Worm (Caenorhabditis elegans) whole organism, L4 larva: ENCODE measurements around the gene spo-11.

ENCODE experiments used
- D1046.2 ChIP-seq: fragments of 200-800 bp; sonication (Bioruptor generic); IDR thresholded peaks from 2 replicates; pipeline ENCODE4 v1.3.6; 2022; ENCODE audit warnings: missing genetic modification characterization, missing compliant biosample characterization
- T26A8.4 ChIP-seq: fragments of 200-800 bp; sonication (Bioruptor generic); IDR thresholded peaks from 2 replicates; pipeline ENCODE4 v1.3.6; 2022; ENCODE audit warnings: missing genetic modification characterization, missing compliant biosample characterization
- Y105C5A.15 ChIP-seq: fragments of 200-800 bp; sonication (Bioruptor generic); IDR thresholded peaks from 2 replicates; pipeline ENCODE4 v1.3.6; 2022; ENCODE audit warnings: missing genetic modification characterization, missing compliant biosample characterization
- aha-1 ChIP-seq: fragments of 150-350 bp; peaks from one replicate; lab custom pipeline; 2014; ENCODE audit warnings: missing biosample characterization, missing genetic modification characterization
- arid-1 ChIP-seq: fragments of 200-800 bp; sonication (Bioruptor generic); conservative IDR thresholded peaks from 2 replicates; pipeline ENCODE4 v1.3.6; 2022; ENCODE audit warnings: missing genetic modification reagents, missing genetic modification characterization, missing compliant biosample characterization
- attf-4 ChIP-seq: sonication (generic microtip); optimal IDR thresholded peaks from 3 replicates; lab custom pipeline; 2017; ENCODE audit warnings: missing biosample characterization, missing genetic modification characterization
- ceh-28 ChIP-seq: fragments of 150-350 bp; optimal IDR thresholded peaks from 2 replicates; lab custom pipeline; 2014; ENCODE audit warnings: missing biosample characterization, missing genetic modification reagents, missing genetic modification characterization
- ceh-62 ChIP-seq: sonication (generic microtip); optimal IDR thresholded peaks from 2 replicates; lab custom pipeline; 2017; ENCODE audit warnings: missing biosample characterization, missing genetic modification characterization
- cey-2 ChIP-seq: sonication (generic microtip); optimal IDR thresholded peaks from 3 replicates; lab custom pipeline; 2017; ENCODE audit warnings: missing genetic modification characterization, mild to moderate bottlenecking, missing compliant biosample characterization, antibody characterized with exemption, borderline replicate concordance; ENCODE audit not compliant: insufficient read depth
- ctbp-1 ChIP-seq: fragments of 200-800 bp; sonication (Bioruptor generic); IDR thresholded peaks from 2 replicates; pipeline ENCODE4 v1.3.6; 2022; ENCODE audit warnings: missing genetic modification reagents, missing genetic modification characterization, missing compliant biosample characterization
- daf-12 ChIP-seq: fragments of 150-350 bp; optimal IDR thresholded peaks from 2 replicates; lab custom pipeline; 2014; ENCODE audit warnings: missing biosample characterization, missing genetic modification reagents, missing genetic modification characterization
- dmd-9 ChIP-seq: fragments of 200-800 bp; sonication (Bioruptor generic); IDR thresholded peaks from 2 replicates; pipeline ENCODE4 v1.3.6; 2022; ENCODE audit warnings: missing genetic modification reagents, missing genetic modification characterization, missing compliant biosample characterization
- dpl-1 ChIP-seq: fragments of 150-350 bp; optimal IDR thresholded peaks from 2 replicates; lab custom pipeline; 2014; ENCODE audit warnings: missing biosample characterization, missing genetic modification reagents, missing genetic modification characterization
- dve-1 ChIP-seq: sonication (generic microtip); optimal IDR thresholded peaks from 2 replicates; lab custom pipeline; 2017; ENCODE audit warnings: antibody characterized with exemption, mild to moderate bottlenecking, missing genetic modification characterization, missing compliant biosample characterization; ENCODE audit not compliant: insufficient read depth
- egl-43 ChIP-seq: fragments of 200-800 bp; sonication (Bioruptor generic); IDR thresholded peaks from 2 replicates; pipeline ENCODE4 v1.3.6; 2022; ENCODE audit warnings: missing genetic modification reagents, missing genetic modification characterization, missing compliant biosample characterization
- gei-8 ChIP-seq: fragments of 200-800 bp; sonication (Bioruptor generic); optimal IDR thresholded peaks from 2 replicates; lab custom pipeline; 2018; ENCODE audit warnings: mild to moderate bottlenecking, missing genetic modification characterization, missing compliant biosample characterization
- hif-1 ChIP-seq, 2 experiments: sonication (generic microtip); optimal IDR thresholded peaks; 2 replicates each; lab custom pipeline; 2016 to 2017; ENCODE audit warnings: missing compliant biosample characterization in 2 of 2, missing genetic modification characterization in 2 of 2, missing genetic modification reagents in 2 of 2, missing genotype in 2 of 2, mild to moderate bottlenecking in 1 of 2
- hlh-11 ChIP-seq: fragments of 200-800 bp; sonication (Bioruptor generic); optimal IDR thresholded peaks from 2 replicates; lab custom pipeline; 2018; ENCODE audit warnings: mild to moderate bottlenecking, missing genetic modification characterization, missing compliant biosample characterization
- hlh-30 ChIP-seq: sonication (generic microtip); optimal IDR thresholded peaks from 2 replicates; lab custom pipeline; 2017; ENCODE audit warnings: antibody characterized with exemption, mild to moderate bottlenecking, missing genetic modification characterization, missing compliant biosample characterization; ENCODE audit not compliant: insufficient read depth
- hmg-1.1 ChIP-seq: fragments of 200-800 bp; sonication (Bioruptor generic); IDR thresholded peaks from 2 replicates; pipeline ENCODE4 v1.3.6; 2022; ENCODE audit warnings: missing genetic modification reagents, missing genetic modification characterization, missing compliant biosample characterization
- jun-1 ChIP-seq: fragments of 150-350 bp; optimal IDR thresholded peaks from 2 replicates; lab custom pipeline; 2014; ENCODE audit warnings: missing biosample characterization, missing genetic modification reagents, missing genetic modification characterization
- lin-13 ChIP-seq: fragments of 150-350 bp; optimal IDR thresholded peaks from 2 replicates; lab custom pipeline; 2014; ENCODE audit warnings: missing biosample characterization, missing genetic modification reagents, missing genetic modification characterization
- lin-15B ChIP-seq: fragments of 150-350 bp; sonication (generic microtip); optimal IDR thresholded peaks from 3 replicates; lab custom pipeline; 2014; ENCODE audit warnings: missing biosample characterization, missing genetic modification characterization
- lin-38 ChIP-seq: fragments of 200-800 bp; sonication (Bioruptor generic); IDR thresholded peaks from 2 replicates; pipeline ENCODE4 v1.3.6; 2022; ENCODE audit warnings: missing genetic modification reagents, missing genetic modification characterization, missing compliant biosample characterization
- lsy-2 ChIP-seq, 2 experiments: fragments of 150-350 bp in 1 of 2; sonication (generic microtip) in 1 of 2; optimal IDR thresholded peaks; 2 replicates each; lab custom pipeline; 2014 to 2017; ENCODE audit warnings: missing biosample characterization in 2 of 2, missing genetic modification characterization in 2 of 2
- madf-9 ChIP-seq: fragments of 200-800 bp; sonication (Bioruptor generic); conservative IDR thresholded peaks from 2 replicates; pipeline ENCODE4 v1.3.6; 2022; ENCODE audit warnings: missing genetic modification reagents, missing genetic modification characterization, missing compliant biosample characterization
- mep-1 ChIP-seq: fragments of 150-350 bp; sonication (generic microtip); optimal IDR thresholded peaks from 3 replicates; lab custom pipeline; 2014; ENCODE audit warnings: missing biosample characterization, missing genetic modification characterization
- mxl-3 ChIP-seq: fragments of 200-800 bp; sonication (Bioruptor generic); optimal IDR thresholded peaks from 2 replicates; lab custom pipeline; 2018; ENCODE audit warnings: mild to moderate bottlenecking, missing genetic modification characterization, missing compliant biosample characterization
- nhr-11 ChIP-seq: fragments of 150-350 bp; optimal IDR thresholded peaks from 2 replicates; lab custom pipeline; 2014; ENCODE audit warnings: missing biosample characterization, missing genetic modification characterization
- nhr-237 ChIP-seq: sonication (generic microtip); optimal IDR thresholded peaks from 2 replicates; lab custom pipeline; 2017; ENCODE audit warnings: missing biosample characterization, missing genetic modification characterization
- nhr-25 ChIP-seq: sonication (generic microtip); optimal IDR thresholded peaks from 2 replicates; lab custom pipeline; 2017; ENCODE audit warnings: missing genetic modification characterization, mild to moderate bottlenecking, missing compliant biosample characterization, antibody characterized with exemption, moderate library complexity, borderline replicate concordance; ENCODE audit not compliant: insufficient read depth
- nhr-28 ChIP-seq: fragments of 150-350 bp; optimal IDR thresholded peaks from 2 replicates; lab custom pipeline; 2014; ENCODE audit warnings: missing biosample characterization, missing genetic modification characterization
- nhr-41 ChIP-seq: fragments of 200-800 bp; sonication (Bioruptor generic); IDR thresholded peaks from 2 replicates; pipeline ENCODE4 v1.3.6; 2022; ENCODE audit warnings: missing genetic modification reagents, missing genetic modification characterization, missing compliant biosample characterization
- nhr-76 ChIP-seq: fragments of 150-350 bp; optimal IDR thresholded peaks from 2 replicates; lab custom pipeline; 2014; ENCODE audit warnings: missing biosample characterization, missing genetic modification characterization
- nhr-77 ChIP-seq: fragments of 150-350 bp; optimal IDR thresholded peaks from 2 replicates; lab custom pipeline; 2014; ENCODE audit warnings: missing biosample characterization, missing genetic modification characterization
- php-3 ChIP-seq: fragments of 200-800 bp; sonication (Bioruptor generic); IDR thresholded peaks from 2 replicates; pipeline ENCODE4 v1.3.6; 2022; ENCODE audit warnings: missing genetic modification reagents, missing genetic modification characterization, missing compliant biosample characterization
- snpc-1.2 ChIP-seq: fragments of 200-800 bp; sonication (Bioruptor generic); IDR thresholded peaks from 2 replicates; pipeline ENCODE4 v1.3.6; 2022; ENCODE audit warnings: missing genetic modification reagents, missing genetic modification characterization, missing compliant biosample characterization
- snpc-4 ChIP-seq: fragments of 150-350 bp; optimal IDR thresholded peaks from 2 replicates; lab custom pipeline; 2014; ENCODE audit warnings: missing biosample characterization, missing genetic modification characterization
- tag-97 ChIP-seq: fragments of 200-800 bp; sonication (Bioruptor generic); IDR thresholded peaks from 2 replicates; pipeline ENCODE4 v1.3.6; 2022; ENCODE audit warnings: missing genetic modification characterization, missing compliant biosample characterization
- tra-1 ChIP-seq: fragments of 200-800 bp; sonication (Bioruptor generic); IDR thresholded peaks from 2 replicates; pipeline ENCODE4 v1.3.6; 2022; ENCODE audit warnings: missing genetic modification reagents, missing genetic modification characterization, missing compliant biosample characterization
- unc-130 ChIP-seq: sonication (generic microtip); optimal IDR thresholded peaks from 2 replicates; lab custom pipeline; 2016; ENCODE audit warnings: missing genetic modification reagents, missing genetic modification characterization, missing compliant biosample characterization
- unc-39 ChIP-seq: sonication (generic microtip); optimal IDR thresholded peaks from 2 replicates; lab custom pipeline; 2017; ENCODE audit warnings: missing biosample characterization, missing genetic modification characterization
- zag-1 ChIP-seq: fragments of 150-350 bp; optimal IDR thresholded peaks from 2 replicates; lab custom pipeline; 2014; ENCODE audit warnings: missing biosample characterization, missing genetic modification characterization
- zfp-2 ChIP-seq: sonication (generic microtip); optimal IDR thresholded peaks from 2 replicates; lab custom pipeline; 2016; ENCODE audit warnings: mild to moderate bottlenecking, missing genetic modification characterization, missing compliant biosample characterization
- zfp-3 ChIP-seq: fragments of 200-800 bp; sonication (Bioruptor generic); conservative IDR thresholded peaks from 2 replicates; pipeline ENCODE4 v1.3.6; 2022; ENCODE audit warnings: missing genetic modification reagents, missing genetic modification characterization, missing compliant biosample characterization
- zip-11 ChIP-seq: fragments of 200-800 bp; sonication (Bioruptor generic); IDR thresholded peaks from 2 replicates; pipeline ENCODE4 v1.3.6; 2022; ENCODE audit warnings: missing genetic modification characterization, missing compliant biosample characterization
- ztf-11 ChIP-seq: fragments of 150-350 bp; optimal IDR thresholded peaks from 2 replicates; lab custom pipeline; 2014; ENCODE audit warnings: missing biosample characterization, missing genetic modification characterization
- ztf-7 ChIP-seq: fragments of 150-350 bp; optimal IDR thresholded peaks from 2 replicates; lab custom pipeline; 2014; ENCODE audit warnings: missing biosample characterization, missing genetic modification characterization

Gene spo-11

DNA sequence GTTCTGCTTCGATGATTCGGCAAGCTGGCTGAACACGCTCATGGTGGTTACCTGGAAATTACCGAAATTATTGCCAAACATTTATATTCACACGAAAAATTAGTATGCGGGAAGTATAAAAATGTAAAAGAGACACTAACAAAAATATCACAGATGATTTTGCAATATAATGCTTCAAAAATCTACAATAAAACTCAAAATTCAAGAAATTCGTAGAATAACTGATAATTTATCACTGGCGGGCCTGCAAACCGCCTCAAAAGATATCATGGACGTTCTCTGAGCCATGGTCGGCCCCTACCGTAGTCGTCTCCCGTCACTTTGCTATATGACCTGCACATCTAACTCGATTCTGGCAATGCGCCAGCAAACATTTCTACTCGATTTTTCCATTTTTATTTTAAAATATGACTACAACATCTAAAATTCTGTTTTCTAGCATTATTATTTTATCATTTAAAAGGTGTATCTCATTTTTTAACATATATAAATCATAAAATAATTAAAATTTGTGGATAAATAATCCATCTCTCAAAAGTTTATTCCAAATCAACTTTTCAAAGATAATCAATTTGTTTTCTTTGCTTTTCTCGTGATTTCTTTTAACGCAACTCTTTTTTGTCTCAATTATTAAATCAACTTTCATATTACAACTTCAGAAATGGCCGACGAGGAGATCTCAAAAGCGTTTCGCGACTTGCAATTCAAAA lies 24.9 kb upstream of the spo-11 start, which contains the start of the genes F01G4.6 and pfd-1 (continued):
- TF ChIP-seq zip-11 (GFP tag; lab: Robert Waterston, UW) (no peak), zag-1 (tag; lab: Kevin White, UChicago) (peak; percentile 84), nhr-41 (GFP tag; lab: Robert Waterston, UW) (no peak), jun-1 (tag; lab: Kevin White, UChicago) (peak; percentile 83), nhr-76 (tag; lab: Kevin White, UChicago) (peak; percentile 53), hmg-1.1 (GFP tag; lab: Robert Waterston, UW) (peak; percentile 87), nhr-237 (tag; lab: Kevin White, UChicago) (no peak), gei-8 (GFP tag; lab: Kevin White, UChicago) (peak; percentile 45), ztf-11 (tag; lab: Kevin White, UChicago) (no peak), tra-1 (GFP tag; lab: Robert Waterston, UW) (0 out of 2 replicates have a peak, but pooled peaks have one; percentile 11), nhr-11 (peak; percentile 92), D1046.2 (no peak), tag-97 (GFP tag; lab: Robert Waterston, UW) (no peak), php-3 (GFP tag; lab: Robert Waterston, UW) (peak; percentile 75), nhr-77 (tag; lab: Kevin White, UChicago) (peak; percentile 94), lin-13 (GFP tag; lab: Kevin White, UChicago) (peak; percentile 85), snpc-1.2 (no peak), dmd-9 (no peak), nhr-25 (peak; percentile 80), hif-1 (tag; optimal IDR thresholded peaks at IDR 0.05; lab: Kevin White, UChicago) (peak; percentile 29 to 89), madf-9 (GFP tag; lab: Robert Waterston, UW) (no peak), ctbp-1 (GFP tag; lab: Robert Waterston, UW) (peak; percentile 69; the same call in 1 of the 2 replicates), lin-38 (GFP tag; lab: Robert Waterston, UW) (peak; percentile 84), zfp-3 (GFP tag; lab: Robert Waterston, UW) (peak; percentile 65), aha-1 (tag; lab: Kevin White, UChicago) (peak; percentile 93), zfp-2 (tag; lab: Kevin White, UChicago) (peak; percentile 97), arid-1 (peak; percentile 91), egl-43 (GFP tag; lab: Robert Waterston, UW) (0 out of 2 replicates have a peak, but pooled peaks have one; percentile 56)

DNA sequence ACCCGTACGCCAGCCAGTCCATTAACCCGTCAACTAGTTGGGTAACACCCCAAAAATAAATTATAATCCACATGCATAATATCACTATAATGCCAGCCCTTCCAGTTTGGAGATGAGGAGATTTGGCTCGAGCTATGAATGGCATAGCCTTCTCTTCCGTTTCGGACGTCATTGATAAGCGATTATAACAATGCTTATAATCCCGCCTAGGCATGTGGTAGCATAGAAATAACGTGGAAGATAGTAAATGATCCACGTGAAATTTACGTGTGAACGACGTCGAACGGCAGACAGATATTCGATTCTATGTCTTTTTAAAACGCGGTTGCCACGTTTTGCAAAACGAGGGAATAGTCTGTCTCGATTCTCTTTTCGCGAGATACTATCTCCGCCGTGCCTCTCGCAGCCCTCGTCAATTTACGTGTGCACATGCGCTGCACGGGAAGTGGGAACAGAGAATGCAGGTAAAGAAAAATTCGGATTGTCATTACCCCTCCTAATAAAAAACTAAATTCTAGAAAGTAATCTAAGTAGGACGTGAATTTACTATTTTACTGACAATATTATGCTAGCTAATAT lies 24.2 kb upstream of the spo-11 start:
- no peak for TF ChIP-seq Y105C5A.15
- peak; percentile 49 for TF ChIP-seq hlh-30 (tag; lab: Kevin White, UChicago)
- TF ChIP-seq lsy-2 (tag; optimal IDR thresholded peaks at IDR 0.05; lab: Kevin White, UChicago) = peak in 1 of 2 experiments; percentile 40
- TF ChIP-seq ztf-7 (tag; lab: Kevin White, UChicago) = no peak
- TF ChIP-seq mep-1 (tag; lab: Kevin White, UChicago) = no peak
- no peak for TF ChIP-seq unc-39 (tag; lab: Kevin White, UChicago)
- TF ChIP-seq zip-11 (GFP tag; lab: Robert Waterston, UW) = no peak
- TF ChIP-seq aha-1 (tag; lab: Kevin White, UChicago) = peak; percentile 8
- 0 out of 2 replicates have a peak, but pooled peaks have one; percentile 10 for TF ChIP-seq snpc-1.2
- no peak for TF ChIP-seq cey-2 (tag; lab: Kevin White, UChicago)
- TF ChIP-seq lin-15B (tag; lab: Kevin White, UChicago) = no peak
- TF ChIP-seq mxl-3 = peak; percentile 84
- no peak for TF ChIP-seq nhr-41 (GFP tag; lab: Robert Waterston, UW)
- TF ChIP-seq daf-12 (tag; lab: Kevin White, UChicago) = no peak
- no peak for TF ChIP-seq snpc-4
- no peak for TF ChIP-seq ceh-62 (tag; lab: Kevin White, UChicago)
- TF ChIP-seq attf-4 (tag; lab: Kevin White, UChicago) = no peak
- TF ChIP-seq zfp-3 (GFP tag; lab: Robert Waterston, UW) = no peak
- peak; percentile 4 for TF ChIP-seq nhr-28
- no peak for TF ChIP-seq jun-1 (tag; lab: Kevin White, UChicago)
- TF ChIP-seq T26A8.4 (GFP tag; lab: Robert Waterston, UW) = no peak
- TF ChIP-seq ceh-28 (tag; lab: Kevin White, UChicago) = no peak
- peak; percentile 17 for TF ChIP-seq dpl-1 (GFP tag; lab: Kevin White, UChicago)
- TF ChIP-seq D1046.2 = no peak
- TF ChIP-seq hlh-11 = peak; percentile 49
- peak; percentile 16 for TF ChIP-seq dve-1 (tag; lab: Kevin White, UChicago)
- TF ChIP-seq unc-130 (GFP tag; lab: Kevin White, UChicago) = no peak
